Worm (Caenorhabditis elegans): ENCODE measurements around the gene K08D8.7.

The K08D8.7 gene

ce11 chrIV:12891080-12891479, 5.6 kb upstream of the K08D8.7 start:
- TF ChIP-seq unc-62 (GFP tag; optimal IDR thresholded peaks at IDR 0.05) = no peak

ce11 chrIV:12892194-12892593, 4.4 kb upstream of the K08D8.7 start, which contains the start of gene K08D8.1:
Gene K08D8.1, plus strand, starts transcription at chrIV:12892494.
- no peak for TF ChIP-seq unc-62 (GFP tag; optimal IDR thresholded peaks at IDR 0.05)

ce11 chrIV:12893166-12893565, 3.5 kb upstream of the K08D8.7 start, which contains the start of gene K08D8.12:
Gene K08D8.12, plus strand, starts transcription at chrIV:12893466.
- TF ChIP-seq unc-62 (GFP tag; optimal IDR thresholded peaks at IDR 0.05) = no peak

ce11 chrIV:12894996-12895395, 1.6 kb upstream of the K08D8.7 start, which contains the start of gene K08D8.11:
Gene K08D8.11, plus strand, starts transcription at chrIV:12895296.
- no peak for TF ChIP-seq unc-62 (GFP tag; optimal IDR thresholded peaks at IDR 0.05)

- TF ChIP-seq unc-62 (GFP tag; optimal IDR thresholded peaks at IDR 0.05) = no peak
These were observed 514 bp downstream of the K08D8.7 start for ce11 chrIV:12897146-12897545.

- no peak for TF ChIP-seq unc-62 (GFP tag; optimal IDR thresholded peaks at IDR 0.05)
These were observed 2.2 kb downstream of the K08D8.7 start for ce11 chrIV:12898823-12899222.

ce11 chrIV:12899392-12899791, 2.8 kb downstream of the K08D8.7 start, which contains the start of gene K08D8.9:
Gene K08D8.9, plus strand, starts transcription at chrIV:12899692.
- no peak for TF ChIP-seq unc-62 (GFP tag; optimal IDR thresholded peaks at IDR 0.05)

- no peak for TF ChIP-seq unc-62 (GFP tag; optimal IDR thresholded peaks at IDR 0.05)
These were observed 3.6 kb downstream of the K08D8.7 start, which contains the start of gene K08D8.10 for ce11 chrIV:12900267-12900666. Gene K08D8.10, plus strand, starts transcription at chrIV:12900567.

- TF ChIP-seq unc-62 (GFP tag; optimal IDR thresholded peaks at IDR 0.05) = no peak
These were observed 5.0 kb downstream of the K08D8.7 start for ce11 chrIV:12901602-12902001.

ce11 chrIV:12902430-12903110, 5.9 kb downstream of the K08D8.7 start, which contains the start of gene K08D8.2:
Gene K08D8.2, plus strand, starts transcription at chrIV:12903060.
- TF ChIP-seq unc-62 (GFP tag; optimal IDR thresholded peaks at IDR 0.05) = no peak

- no peak for TF ChIP-seq unc-62 (GFP tag; optimal IDR thresholded peaks at IDR 0.05)
These were observed 7.1 kb downstream of the K08D8.7 start for ce11 chrIV:12903687-12904086.

ce11 chrIV:12906529-12906928, 9.9 kb downstream of the K08D8.7 start, which contains the start of gene K08D8.3:
Gene K08D8.3, minus strand, starts transcription at chrIV:12906659.
- no peak for TF ChIP-seq unc-62 (GFP tag; optimal IDR thresholded peaks at IDR 0.05)

- TF ChIP-seq unc-62 (GFP tag; optimal IDR thresholded peaks at IDR 0.05) = no peak
These were observed 13.2 kb downstream of the K08D8.7 start, which contains the start of gene K08D8.4 for ce11 chrIV:12909871-12910270. Gene K08D8.4, minus strand, starts transcription at chrIV:12909998.

- no peak for TF ChIP-seq unc-62 (GFP tag; optimal IDR thresholded peaks at IDR 0.05)
These were observed 15.4 kb downstream of the K08D8.7 start, which contains the start of gene K08D8.5 for ce11 chrIV:12911990-12912389. Gene K08D8.5, minus strand, starts transcription at chrIV:12912129.

- no peak for TF ChIP-seq unc-62 (GFP tag; optimal IDR thresholded peaks at IDR 0.05)
These were observed 17.9 kb downstream of the K08D8.7 start, which contains the start of gene irg-6 for ce11 chrIV:12914532-12915019. Gene irg-6, minus strand, starts transcription at chrIV:12914969.

- TF ChIP-seq unc-62 (GFP tag; optimal IDR thresholded peaks at IDR 0.05) = no peak
These were observed 18.8 kb downstream of the K08D8.7 start, which contains the start of gene srz-15 for ce11 chrIV:12915479-12915878. Gene srz-15, plus strand, starts transcription at chrIV:12915779.

- no peak for TF ChIP-seq unc-62 (GFP tag; optimal IDR thresholded peaks at IDR 0.05)
These were observed 21.6 kb downstream of the K08D8.7 start, which contains the start of gene C32H11.3 for ce11 chrIV:12918256-12918655. Gene C32H11.3, plus strand, starts transcription at chrIV:12918556.

All from whole organism, dauer.